Fruit fly (Drosophila melanogaster) whole organism, embryonic: ENCODE results near the gene CG14835.

Experiments
- Ada2b ChIP-seq: fragments of 200-800 bp; sonication (Bioruptor generic); IDR thresholded peaks from 2 replicates; pipeline ENCODE4 v1.3.6; 2022; ENCODE audit warnings: missing biosample characterization, missing genetic modification characterization
- Awh ChIP-seq: fragments of 200-800 bp; sonication (Bioruptor generic); IDR thresholded peaks from 2 replicates; pipeline ENCODE4, ENCODE4 v1.3.6; 2022; ENCODE audit warnings: missing biosample characterization, missing genetic modification characterization
- CG10267 ChIP-seq: fragments of 200-800 bp; sonication (Bioruptor generic); optimal IDR thresholded peaks from 2 replicates; lab custom pipeline; 2018; ENCODE audit warnings: missing biosample characterization, mild to moderate bottlenecking, missing genetic modification characterization, moderate library complexity
- CG11398 ChIP-seq: fragments of 200-800 bp; sonication (Bioruptor generic); optimal IDR thresholded peaks from 2 replicates; lab custom pipeline; 2016; ENCODE audit warnings: missing biosample characterization, missing genetic modification characterization
- CG11696 ChIP-seq: fragments of 200-800 bp; sonication (Bioruptor generic); IDR thresholded peaks from 2 replicates; pipeline ENCODE4 v1.3.6; 2022; ENCODE audit warnings: missing biosample characterization, missing genetic modification characterization
- CG12236 ChIP-seq: fragments of 200-800 bp; sonication (Bioruptor generic); optimal IDR thresholded peaks from 2 replicates; lab custom pipeline; 2016; ENCODE audit warnings: missing biosample characterization, missing genetic modification characterization
- CG12299 ChIP-seq: fragments of 200-800 bp; sonication (Bioruptor generic); optimal IDR thresholded peaks from 2 replicates; lab custom pipeline; 2018; ENCODE audit warnings: missing biosample characterization, mild to moderate bottlenecking, missing genetic modification characterization
- CG14441 ChIP-seq: fragments of 200-800 bp; sonication (Bioruptor generic); IDR thresholded peaks from 2 replicates; pipeline ENCODE4 v1.3.6; 2022; ENCODE audit warnings: missing biosample characterization, missing genetic modification characterization
- CG14667 ChIP-seq: fragments of 200-800 bp; sonication (Bioruptor generic); IDR thresholded peaks from 2 replicates; pipeline ENCODE4 v1.3.6; 2022; ENCODE audit warnings: missing biosample characterization, missing genetic modification characterization
- CG16813 ChIP-seq: fragments of 200-800 bp; sonication (Bioruptor generic); IDR thresholded peaks from 3 replicates; pipeline ENCODE4 v1.3.6; 2022; ENCODE audit warnings: missing biosample characterization, missing genetic modification characterization; ENCODE audit not compliant: partially characterized antibody
- CG2120 ChIP-seq: fragments of 200-800 bp; sonication (Bioruptor generic); optimal IDR thresholded peaks from 3 replicates; lab custom pipeline; 2016; ENCODE audit warnings: missing biosample characterization, missing genetic modification characterization
- CG4360 ChIP-seq: fragments of 200-800 bp; sonication (Bioruptor generic); IDR thresholded peaks from 2 replicates; pipeline ENCODE4 v1.3.6; 2022; ENCODE audit warnings: missing biosample characterization, missing genetic modification characterization
- CG4404 ChIP-seq: fragments of 200-800 bp; sonication (Bioruptor generic); IDR thresholded peaks from 2 replicates; pipeline ENCODE4 v1.3.6; 2022; ENCODE audit warnings: missing biosample characterization, missing genetic modification characterization
- CG6175 ChIP-seq: fragments of 200-800 bp; sonication (Bioruptor generic); IDR thresholded peaks from 3 replicates; pipeline ENCODE4 v1.3.6; 2022; ENCODE audit warnings: missing biosample characterization, missing genetic modification characterization
- CG6683 ChIP-seq: fragments of 200-800 bp; sonication (Bioruptor generic); optimal IDR thresholded peaks from 2 replicates; lab custom pipeline; 2017; ENCODE audit warnings: missing biosample characterization, mild to moderate bottlenecking, missing genetic modification characterization, missing genetic modification reagents
- CG6689 ChIP-seq: fragments of 200-800 bp; sonication (Bioruptor generic); IDR thresholded peaks from 2 replicates; pipeline ENCODE4 v1.3.6; 2022; ENCODE audit warnings: missing biosample characterization, missing genetic modification characterization
- CG7928 ChIP-seq: fragments of 200-800 bp; sonication (Bioruptor generic); optimal IDR thresholded peaks from 2 replicates; lab custom pipeline; 2017; ENCODE audit warnings: missing biosample characterization, mild to moderate bottlenecking, missing genetic modification characterization
- CG9609 ChIP-seq: fragments of 200-800 bp; sonication (Bioruptor generic); optimal IDR thresholded peaks from 3 replicates; lab custom pipeline; 2016; ENCODE audit warnings: missing biosample characterization, missing genetic modification characterization
- CTCF ChIP-seq: fragments of 200-800 bp; sonication (Bioruptor generic); optimal IDR thresholded peaks from 2 replicates; lab custom pipeline; 2017; ENCODE audit warnings: missing biosample characterization, mild to moderate bottlenecking, missing genetic modification characterization, moderate library complexity
- Dll ChIP-seq: fragments of 200-800 bp; sonication (Bioruptor generic); IDR thresholded peaks from 4 replicates; pipeline ENCODE4 v1.3.6; 2022; ENCODE audit warnings: missing biosample characterization, missing genetic modification characterization; ENCODE audit not compliant: partially characterized antibody
- GATAe ChIP-seq: fragments of 200-800 bp; sonication (Bioruptor generic); conservative IDR thresholded peaks from 2 replicates; pipeline ENCODE4 v1.3.6; 2022; ENCODE audit warnings: missing biosample characterization, missing genetic modification characterization
- Hmx ChIP-seq: fragments of 200-800 bp; sonication (Bioruptor generic); optimal IDR thresholded peaks from 2 replicates; lab custom pipeline; 2016; ENCODE audit warnings: missing biosample characterization, missing genetic modification characterization
- Hr78 ChIP-seq, 2 experiments: fragments of 200-800 bp in 1 of 2; fragments of >200 bp in 1 of 2; sonication (Bioruptor generic) in 1 of 2; optimal IDR thresholded peaks; 2 replicates each; lab custom pipeline; 2017 to 2019; ENCODE audit warnings: missing biosample characterization in 2 of 2, missing genetic modification characterization in 2 of 2, mild to moderate bottlenecking in 1 of 2, moderate library complexity in 1 of 2
- MESR4 ChIP-seq: fragments of 200-800 bp; sonication (Bioruptor generic); optimal IDR thresholded peaks from 2 replicates; lab custom pipeline; 2018; ENCODE audit warnings: missing biosample characterization, mild to moderate bottlenecking, missing genetic modification characterization, moderate library complexity
- Oli ChIP-seq: fragments of 200-800 bp; sonication (Bioruptor generic); optimal IDR thresholded peaks from 2 replicates; lab custom pipeline; 2018; ENCODE audit warnings: missing biosample characterization, mild to moderate bottlenecking, missing genetic modification characterization, moderate library complexity
- PHDP ChIP-seq: fragments of 200-800 bp; sonication (Bioruptor generic); optimal IDR thresholded peaks from 3 replicates; lab custom pipeline; 2018; ENCODE audit warnings: missing biosample characterization, mild to moderate bottlenecking, missing genetic modification characterization, moderate library complexity
- Sox100B ChIP-seq: fragments of 200-800 bp; sonication (Bioruptor generic); optimal IDR thresholded peaks from 3 replicates; lab custom pipeline; 2018; ENCODE audit warnings: missing biosample characterization, mild to moderate bottlenecking, missing genetic modification characterization
- Taf1 ChIP-seq: fragments of 200-800 bp; sonication (Bioruptor generic); IDR thresholded peaks from 2 replicates; pipeline ENCODE4 v1.3.6; 2022; ENCODE audit warnings: missing biosample characterization, missing genetic modification characterization
- Vsx1 ChIP-seq: fragments of 200-800 bp; sonication (Bioruptor generic); optimal IDR thresholded peaks from 2 replicates; lab custom pipeline; 2017; ENCODE audit warnings: missing biosample characterization, mild to moderate bottlenecking, missing genetic modification characterization, missing genetic modification reagents
- ac ChIP-seq: fragments of 200-800 bp; sonication (Bioruptor generic); optimal IDR thresholded peaks from 3 replicates; lab custom pipeline; 2017; ENCODE audit warnings: missing biosample characterization, mild to moderate bottlenecking, missing genetic modification characterization
- az2 ChIP-seq: fragments of 200-800 bp; sonication (Bioruptor generic); optimal IDR thresholded peaks from 3 replicates; lab custom pipeline; 2016; ENCODE audit warnings: missing biosample characterization, missing genetic modification characterization
- cas ChIP-seq: fragments of 200-800 bp; sonication (Bioruptor generic); IDR thresholded peaks from 2 replicates; pipeline ENCODE4 v1.3.6; 2022; ENCODE audit warnings: missing biosample characterization, missing genetic modification characterization
- cg ChIP-seq: fragments of 200-800 bp; sonication (Bioruptor generic); optimal IDR thresholded peaks from 3 replicates; lab custom pipeline; 2019; ENCODE audit warnings: missing biosample characterization, mild to moderate bottlenecking, missing genetic modification characterization, moderate library complexity
- chinmo ChIP-seq: fragments of 200-800 bp; sonication (Bioruptor generic); IDR thresholded peaks from 4 replicates; pipeline ENCODE4 v1.3.6; 2022; ENCODE audit warnings: missing biosample characterization, missing genetic modification characterization; ENCODE audit not compliant: partially characterized antibody
- dan ChIP-seq: fragments of 200-800 bp; sonication (Bioruptor generic); IDR thresholded peaks from 2 replicates; pipeline ENCODE4 v1.3.6; 2022; ENCODE audit warnings: missing biosample characterization, missing genetic modification characterization
- danr ChIP-seq: fragments of 200-800 bp; sonication (Bioruptor generic); IDR thresholded peaks from 2 replicates; pipeline ENCODE4 v1.3.6; 2022; ENCODE audit warnings: missing biosample characterization, missing genetic modification characterization
- dpn ChIP-seq, 2 experiments: fragments of 200-800 bp; sonication (Bioruptor generic); optimal IDR thresholded peaks; 3 replicates each; lab custom pipeline; 2016; ENCODE audit warnings: missing biosample characterization in 2 of 2, missing genetic modification characterization in 2 of 2
- eve ChIP-seq, 2 experiments: fragments of >200 bp; optimal IDR thresholded peaks; 2 replicates each; lab custom pipeline; 2017; ENCODE audit warnings: missing biosample characterization in 2 of 2, missing genetic modification characterization in 2 of 2
- exex ChIP-seq: fragments of 200-800 bp; sonication (Bioruptor generic); optimal IDR thresholded peaks from 4 replicates; lab custom pipeline; 2018; ENCODE audit warnings: missing biosample characterization, mild to moderate bottlenecking, missing genetic modification characterization, moderate library complexity
- gce ChIP-seq: fragments of 200-800 bp; sonication (Bioruptor generic); IDR thresholded peaks from 3 replicates; pipeline ENCODE4 v1.3.6; 2022; ENCODE audit warnings: missing biosample characterization, missing genetic modification characterization
- grau ChIP-seq: fragments of 200-800 bp; optimal IDR thresholded peaks from 3 replicates; lab custom pipeline; 2019; ENCODE audit warnings: missing biosample characterization, mild to moderate bottlenecking, missing genetic modification characterization, moderate library complexity
- h ChIP-seq: fragments of >200 bp; optimal IDR thresholded peaks from 2 replicates; lab custom pipeline; 2017
- ham ChIP-seq: fragments of 200-800 bp; sonication (Bioruptor generic); IDR thresholded peaks from 2 replicates; pipeline ENCODE4 v1.3.6; 2022; ENCODE audit warnings: missing biosample characterization, missing genetic modification characterization
- hbn ChIP-seq: fragments of 200-800 bp; sonication (Bioruptor generic); IDR thresholded peaks from 2 replicates; pipeline ENCODE4 v1.3.6; 2022; ENCODE audit warnings: missing biosample characterization, missing genetic modification characterization; ENCODE audit not compliant: partially characterized antibody
- pros ChIP-seq: fragments of 200-800 bp; sonication (Bioruptor generic); optimal IDR thresholded peaks from 3 replicates; lab custom pipeline; 2019; ENCODE audit warnings: missing biosample characterization, mild to moderate bottlenecking, missing genetic modification characterization, moderate library complexity
- run ChIP-seq: fragments of 200-800 bp; sonication (Bioruptor generic); optimal IDR thresholded peaks from 3 replicates; lab custom pipeline; 2018; ENCODE audit warnings: missing biosample characterization, mild to moderate bottlenecking, missing genetic modification characterization
- scrt ChIP-seq: fragments of 200-800 bp; sonication (Bioruptor generic); optimal IDR thresholded peaks from 2 replicates; lab custom pipeline; 2018; ENCODE audit warnings: missing biosample characterization, mild to moderate bottlenecking, missing genetic modification characterization, moderate library complexity
- zf30C ChIP-seq: fragments of 200-800 bp; sonication (Bioruptor generic); optimal IDR thresholded peaks from 3 replicates; lab custom pipeline; 2018; ENCODE audit warnings: missing biosample characterization, mild to moderate bottlenecking, missing genetic modification characterization
- zfh2 ChIP-seq: fragments of 200-800 bp; sonication (Bioruptor generic); optimal IDR thresholded peaks from 2 replicates; lab custom pipeline; 2016; ENCODE audit warnings: missing biosample characterization, missing genetic modification characterization

The CG14835 gene

dm6 chr3L:7434715-7435653, 2.3 kb downstream of the CG14835 start, which contains the start of gene Rac2 (continued):
- TF ChIP-seq CG6683 (GFP tag; lab: Kevin White, UChicago) (no peak), az2 (GFP tag; lab: Kevin White, UChicago) (no peak), GATAe (GFP tag; lab: Robert Waterston, UW) (no peak), CG11398 (peak; percentile 22), run (tag; lab: Kevin White, UChicago) (no peak), Sox100B (GFP tag; lab: Kevin White, UChicago) (no peak), CG9609 (GFP tag; lab: Kevin White, UChicago) (no peak), CG12236 (no peak), CG6175 (GFP tag; lab: Robert Waterston, UW) (no peak), Dll (GFP tag; lab: Robert Waterston, UW) (peak; percentile 51; the same call in 2 of the 4 replicates), CG14667 (GFP tag; lab: Robert Waterston, UW) (no peak), exex (peak; percentile 26), danr (GFP tag; lab: Robert Waterston, UW) (no peak), CG6689 (GFP tag; lab: Robert Waterston, UW) (no peak), h (no peak), cas (GFP tag; lab: Robert Waterston, UW) (no peak), dpn (GFP tag; optimal IDR thresholded peaks at IDR 0.05; lab: Kevin White, UChicago) (no peak), Awh (GFP tag; lab: Robert Waterston, UW) (0 out of 2 replicates have a peak, but pooled peaks have one; percentile 47), Vsx1 (GFP tag; lab: Kevin White, UChicago) (peak; percentile 58), Hr78 (GFP tag; optimal IDR thresholded peaks at IDR 0.05; lab: Kevin White, UChicago) (peak in 1 of 2 experiments; percentile 85), Ada2b (GFP tag; lab: Robert Waterston, UW) (no peak), CG14441 (GFP tag; lab: Robert Waterston, UW) (0 out of 2 replicates have a peak, but pooled peaks have one; percentile 9), CG12299 (tag; lab: Kevin White, UChicago) (peak; percentile 2), CG4404 (GFP tag; lab: Robert Waterston, UW) (0 out of 2 replicates have a peak, but pooled peaks have one; percentile 24), PHDP (peak; percentile 23), Taf1 (GFP tag; lab: Robert Waterston, UW) (no peak), pros (peak; percentile 58), zfh2 (GFP tag; lab: Kevin White, UChicago) (no peak), CG10267 (tag; lab: Kevin White, UChicago) (no peak), Oli (tag; lab: Kevin White, UChicago) (no peak), eve (GFP tag; optimal IDR thresholded peaks at IDR 0.05; lab: Kevin White, UChicago) (peak in 1 of 2 experiments; percentile 60), MESR4 (GFP tag; lab: Kevin White, UChicago) (peak; percentile 14), scrt (GFP tag; lab: Kevin White, UChicago) (no peak), zf30C (peak; percentile 83), CG2120 (GFP tag; lab: Kevin White, UChicago) (peak; percentile 38), CTCF (GFP tag; lab: Kevin White, UChicago) (no peak), chinmo (peak; percentile 86; the same call in 2 of the 4 replicates), Hmx (GFP tag; lab: Kevin White, UChicago) (no peak), CG7928 (GFP tag; lab: Kevin White, UChicago) (no peak), cg (GFP tag; lab: Kevin White, UChicago) (peak; percentile 77), dan (no peak), ham (GFP tag; lab: Robert Waterston, UW) (no peak), CG11696 (no peak), gce (GFP tag; lab: Robert Waterston, UW) (peak; percentile 51; the same call in 1 of the 3 replicates), hbn (peak; percentile 44), CG16813 (GFP tag; lab: Robert Waterston, UW) (peak; percentile 40; the same call in 1 of the 3 replicates), grau (tag; lab: Kevin White, UChicago) (peak; percentile 90), ac (GFP tag; lab: Kevin White, UChicago) (no peak), CG4360 (GFP tag; lab: Robert Waterston, UW) (peak; percentile 14; the same call in 1 of the 2 replicates)
